Fruit fly (Drosophila melanogaster) whole organism, embryonic: ENCODE measurements around the gene CG10702.

Experiments
- Antp ChIP-seq: fragments of 200-800 bp; sonication (Bioruptor generic); optimal IDR thresholded peaks from 3 replicates; lab custom pipeline; 2016; ENCODE audit warnings: missing biosample characterization, missing genetic modification characterization
- Asciz ChIP-seq: fragments of 200-800 bp; sonication (Bioruptor generic); optimal IDR thresholded peaks from 2 replicates; lab custom pipeline; 2017; ENCODE audit warnings: missing biosample characterization, mild to moderate bottlenecking, missing genetic modification characterization, missing genetic modification reagents
- Atf3 ChIP-seq: fragments of 200-800 bp; sonication (Bioruptor generic); optimal IDR thresholded peaks from 3 replicates; lab custom pipeline; 2016; ENCODE audit warnings: missing biosample characterization, missing genetic modification characterization
- Blimp-1 ChIP-seq: fragments of 200-800 bp; sonication (Bioruptor generic); optimal IDR thresholded peaks from 3 replicates; lab custom pipeline; 2018; ENCODE audit warnings: missing biosample characterization, missing genetic modification characterization, mild to moderate bottlenecking, moderate library complexity, missing genetic modification reagents
- CG1024 ChIP-seq: fragments of 200-800 bp; sonication (Bioruptor generic); IDR thresholded peaks from 2 replicates; pipeline ENCODE4 v1.3.6; 2022; ENCODE audit warnings: missing biosample characterization, missing genetic modification characterization
- CG12104 ChIP-seq: fragments of 200-800 bp; sonication (Bioruptor generic); optimal IDR thresholded peaks from 3 replicates; lab custom pipeline; 2016; ENCODE audit warnings: missing biosample characterization, missing genetic modification characterization
- CG12219 ChIP-seq: fragments of 200-800 bp; sonication (Bioruptor generic); optimal IDR thresholded peaks from 3 replicates; lab custom pipeline; 2018; ENCODE audit warnings: missing biosample characterization, mild to moderate bottlenecking, missing genetic modification characterization
- CG12236 ChIP-seq: fragments of 200-800 bp; sonication (Bioruptor generic); optimal IDR thresholded peaks from 2 replicates; lab custom pipeline; 2016; ENCODE audit warnings: missing biosample characterization, missing genetic modification characterization
- CG12391 ChIP-seq: fragments of 200-800 bp; sonication (Bioruptor generic); optimal IDR thresholded peaks from 3 replicates; lab custom pipeline; 2018; ENCODE audit warnings: missing biosample characterization, mild to moderate bottlenecking, missing genetic modification characterization, moderate library complexity
- CG12744 ChIP-seq: fragments of 200-800 bp; sonication (Bioruptor generic); optimal IDR thresholded peaks from 2 replicates; lab custom pipeline; 2016; ENCODE audit warnings: missing biosample characterization, missing genetic modification characterization
- CG14667 ChIP-seq: fragments of 200-800 bp; sonication (Bioruptor generic); IDR thresholded peaks from 2 replicates; pipeline ENCODE4 v1.3.6; 2022; ENCODE audit warnings: missing biosample characterization, missing genetic modification characterization
- CG14965 ChIP-seq: fragments of 200-800 bp; sonication (Bioruptor generic); optimal IDR thresholded peaks from 2 replicates; lab custom pipeline; 2016; ENCODE audit warnings: missing biosample characterization, missing genetic modification characterization, borderline replicate concordance
- CG18599 ChIP-seq: fragments of 200-800 bp; sonication (Bioruptor generic); optimal IDR thresholded peaks from 3 replicates; lab custom pipeline; 2017; ENCODE audit warnings: missing biosample characterization, missing genetic modification characterization, mild to moderate bottlenecking, moderate library complexity, missing genetic modification reagents
- CG2678 ChIP-seq: fragments of 200-800 bp; sonication (Bioruptor generic); optimal IDR thresholded peaks from 3 replicates; lab custom pipeline; 2019; ENCODE audit warnings: missing biosample characterization, mild to moderate bottlenecking, missing genetic modification characterization, moderate library complexity
- CG30431 ChIP-seq: fragments of 200-800 bp; sonication (Bioruptor generic); optimal IDR thresholded peaks from 2 replicates; lab custom pipeline; 2017; ENCODE audit warnings: missing biosample characterization, missing genetic modification characterization
- CG31365 ChIP-seq: fragments of 200-800 bp; sonication (Bioruptor generic); optimal IDR thresholded peaks from 2 replicates; lab custom pipeline; 2018; ENCODE audit warnings: missing biosample characterization, mild to moderate bottlenecking, missing genetic modification characterization
- CG34376 ChIP-seq: fragments of 200-800 bp; sonication (Bioruptor generic); optimal IDR thresholded peaks from 2 replicates; lab custom pipeline; 2018; ENCODE audit warnings: missing biosample characterization, mild to moderate bottlenecking, missing genetic modification characterization
- CG7271 ChIP-seq: fragments of 200-800 bp; sonication (Bioruptor generic); optimal IDR thresholded peaks from 2 replicates; lab custom pipeline; 2018; ENCODE audit warnings: missing biosample characterization, mild to moderate bottlenecking, missing genetic modification characterization, moderate library complexity
- CG7556 ChIP-seq: fragments of 200-800 bp; sonication (Bioruptor generic); optimal IDR thresholded peaks from 2 replicates; lab custom pipeline; 2017; ENCODE audit warnings: missing biosample characterization, mild to moderate bottlenecking, missing genetic modification characterization
- CG8388 ChIP-seq: fragments of 200-800 bp; sonication (Bioruptor generic); optimal IDR thresholded peaks from 2 replicates; lab custom pipeline; 2019; ENCODE audit warnings: missing biosample characterization, mild to moderate bottlenecking, missing genetic modification characterization, moderate library complexity
- CHES-1-like ChIP-seq: fragments of 200-800 bp; sonication (Bioruptor generic); optimal IDR thresholded peaks from 2 replicates; lab custom pipeline; 2016; ENCODE audit warnings: missing biosample characterization, missing genetic modification characterization
- Dad ChIP-seq: fragments of 200-800 bp; sonication (Bioruptor generic); optimal IDR thresholded peaks from 3 replicates; lab custom pipeline; 2016; ENCODE audit warnings: missing biosample characterization, missing genetic modification characterization
- Doc3 ChIP-seq: fragments of 200-800 bp; sonication (Bioruptor generic); IDR thresholded peaks from 3 replicates; pipeline ENCODE4 v1.3.6; 2022; ENCODE audit warnings: missing biosample characterization, missing genetic modification characterization; ENCODE audit not compliant: partially characterized antibody
- Drgx ChIP-seq: fragments of 200-800 bp; sonication (Bioruptor generic); IDR thresholded peaks from 2 replicates; pipeline ENCODE4 v1.3.6; 2022; ENCODE audit warnings: missing biosample characterization, missing genetic modification characterization
- Hr51 ChIP-seq, 2 experiments: fragments of 200-800 bp; sonication (Bioruptor generic); optimal IDR thresholded peaks; 2 replicates in 1 of 2; 3 replicates in 1 of 2; lab custom pipeline; 2016 to 2018; ENCODE audit warnings: missing biosample characterization in 2 of 2, missing genetic modification characterization in 2 of 2, mild to moderate bottlenecking in 1 of 2, moderate library complexity in 1 of 2
- Lpt ChIP-seq: fragments of >200 bp; optimal IDR thresholded peaks from 2 replicates; lab custom pipeline; 2018; ENCODE audit warnings: missing biosample characterization, missing genetic modification characterization
- MESR4 ChIP-seq: fragments of 200-800 bp; sonication (Bioruptor generic); optimal IDR thresholded peaks from 2 replicates; lab custom pipeline; 2018; ENCODE audit warnings: missing biosample characterization, mild to moderate bottlenecking, missing genetic modification characterization, moderate library complexity
- Mes4 ChIP-seq: fragments of 200-800 bp; sonication (Bioruptor generic); optimal IDR thresholded peaks from 2 replicates; lab custom pipeline; 2016; ENCODE audit warnings: missing biosample characterization, missing genetic modification characterization
- Poxn ChIP-seq: fragments of 200-800 bp; sonication (Bioruptor generic); IDR thresholded peaks from 2 replicates; pipeline ENCODE4 v1.3.6; 2022; ENCODE audit warnings: missing biosample characterization, missing genetic modification characterization
- Scr ChIP-seq: fragments of 200-800 bp; sonication (Bioruptor generic); IDR thresholded peaks from 2 replicates; pipeline ENCODE4 v1.3.6; 2022; ENCODE audit warnings: missing biosample characterization, missing genetic modification characterization; ENCODE audit not compliant: partially characterized antibody
- Six4 ChIP-seq: fragments of 200-800 bp; sonication (Bioruptor generic); optimal IDR thresholded peaks from 2 replicates; lab custom pipeline; 2016; ENCODE audit warnings: missing biosample characterization, missing genetic modification characterization
- Sox100B ChIP-seq: fragments of 200-800 bp; sonication (Bioruptor generic); optimal IDR thresholded peaks from 3 replicates; lab custom pipeline; 2018; ENCODE audit warnings: missing biosample characterization, mild to moderate bottlenecking, missing genetic modification characterization
- ac ChIP-seq: fragments of 200-800 bp; sonication (Bioruptor generic); optimal IDR thresholded peaks from 3 replicates; lab custom pipeline; 2017; ENCODE audit warnings: missing biosample characterization, mild to moderate bottlenecking, missing genetic modification characterization
- bab2 ChIP-seq: fragments of 200-800 bp; sonication (Bioruptor generic); optimal IDR thresholded peaks from 2 replicates; lab custom pipeline; 2016; ENCODE audit warnings: missing biosample characterization, missing genetic modification characterization
- bcd ChIP-seq: fragments of 200-800 bp; sonication (Bioruptor generic); optimal IDR thresholded peaks from 2 replicates; lab custom pipeline; 2017; ENCODE audit warnings: missing biosample characterization, mild to moderate bottlenecking, missing genetic modification characterization
- ci ChIP-seq: fragments of 200-800 bp; sonication (Bioruptor generic); IDR thresholded peaks from 3 replicates; pipeline ENCODE4 v1.3.6; 2022; ENCODE audit warnings: missing biosample characterization, missing genetic modification characterization
- cwo ChIP-seq: fragments of 200-800 bp; sonication (Bioruptor generic); optimal IDR thresholded peaks from 3 replicates; lab custom pipeline; 2017; ENCODE audit warnings: missing biosample characterization, missing genetic modification characterization, mild to moderate bottlenecking, moderate library complexity, missing genetic modification reagents
- esg ChIP-seq: fragments of 200-800 bp; sonication (Bioruptor generic); conservative IDR thresholded peaks from 2 replicates; pipeline ENCODE4 v1.3.6; 2022; ENCODE audit warnings: missing biosample characterization, missing genetic modification characterization
- exex ChIP-seq: fragments of 200-800 bp; sonication (Bioruptor generic); optimal IDR thresholded peaks from 4 replicates; lab custom pipeline; 2018; ENCODE audit warnings: missing biosample characterization, mild to moderate bottlenecking, missing genetic modification characterization, moderate library complexity
- fd64A ChIP-seq: fragments of 200-800 bp; sonication (Bioruptor generic); optimal IDR thresholded peaks from 3 replicates; lab custom pipeline; 2018; ENCODE audit warnings: missing biosample characterization, mild to moderate bottlenecking, missing genetic modification characterization
- insv ChIP-seq, 2 experiments: fragments of 200-800 bp; sonication (Bioruptor generic); optimal IDR thresholded peaks; 3 replicates each; lab custom pipeline; 2016 to 2018; ENCODE audit warnings: missing biosample characterization in 2 of 2, missing genetic modification characterization in 2 of 2
- kah ChIP-seq: fragments of 200-800 bp; sonication (Bioruptor generic); optimal IDR thresholded peaks from 2 replicates; lab custom pipeline; 2018; ENCODE audit warnings: missing biosample characterization, mild to moderate bottlenecking, missing genetic modification characterization
- knrl ChIP-seq: fragments of 200-800 bp; sonication (Bioruptor generic); IDR thresholded peaks from 3 replicates; pipeline ENCODE4 v1.3.6; 2022; ENCODE audit warnings: missing biosample characterization, missing genetic modification characterization; ENCODE audit not compliant: partially characterized antibody
- lbe ChIP-seq: fragments of 200-800 bp; sonication (Bioruptor generic); optimal IDR thresholded peaks from 2 replicates; lab custom pipeline; 2016; ENCODE audit warnings: missing biosample characterization, mild to moderate bottlenecking, missing genetic modification characterization
- salm ChIP-seq: fragments of 200-800 bp; sonication (Bioruptor generic); optimal IDR thresholded peaks from 2 replicates; lab custom pipeline; 2018; ENCODE audit warnings: missing biosample characterization, mild to moderate bottlenecking, missing genetic modification characterization
- trem ChIP-seq: fragments of 200-800 bp; optimal IDR thresholded peaks from 3 replicates; lab custom pipeline; 2019; ENCODE audit warnings: missing biosample characterization, mild to moderate bottlenecking, missing genetic modification characterization, moderate library complexity
- trh ChIP-seq: fragments of 200-800 bp; sonication (Bioruptor generic); optimal IDR thresholded peaks from 2 replicates; lab custom pipeline; 2016; ENCODE audit warnings: missing biosample characterization, missing genetic modification characterization
- ttk ChIP-seq: fragments of 200-800 bp; sonication (Bioruptor generic); IDR thresholded peaks from 2 replicates; pipeline ENCODE4 v2.1.2; 2022; ENCODE audit warnings: missing biosample characterization, missing genetic modification characterization
- unc-4 ChIP-seq: fragments of 200-800 bp; sonication (Bioruptor generic); IDR thresholded peaks from 2 replicates; pipeline ENCODE4 v1.3.6; 2022; ENCODE audit warnings: missing biosample characterization, missing genetic modification characterization; ENCODE audit not compliant: partially characterized antibody

The CG10702 gene

DNA sequence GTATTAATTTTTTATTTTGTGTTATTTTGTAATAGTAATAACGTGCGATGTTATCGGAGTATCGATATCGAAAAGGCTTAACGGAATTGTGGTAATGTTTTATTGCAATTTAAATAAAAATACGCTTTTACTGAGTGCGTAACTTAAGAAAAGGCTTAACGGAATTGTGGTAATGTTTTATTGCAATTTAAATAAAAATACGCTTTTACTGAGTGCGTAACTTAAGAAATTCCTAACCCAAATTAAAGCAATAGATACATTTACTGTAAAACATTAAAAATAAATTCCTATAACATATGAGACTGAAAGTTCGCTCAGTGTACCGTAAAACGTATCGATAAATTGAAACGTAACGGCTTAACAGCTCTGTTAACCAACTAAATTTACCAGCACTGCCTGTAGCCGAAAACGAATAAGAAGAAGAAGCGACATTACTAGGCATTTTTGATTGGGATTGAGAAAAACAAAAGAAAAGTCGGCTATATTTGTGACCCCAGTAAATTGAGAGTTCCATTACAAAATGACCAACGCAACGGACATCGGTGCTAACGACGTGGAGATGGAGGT, 18.0 kb downstream of the CG10702 start, which contains the start of gene Rpn3 (continued):
- TF ChIP-seq esg (GFP tag; lab: Robert Waterston, UW) = peak; percentile 84
- TF ChIP-seq salm (tag; lab: Kevin White, UChicago) = peak; percentile 68
- TF ChIP-seq unc-4 (GFP tag; lab: Robert Waterston, UW) = peak; percentile 66
- TF ChIP-seq CG30431 (GFP tag; lab: Kevin White, UChicago) = peak; percentile 44
- peak; percentile 78 for TF ChIP-seq CG7556 (GFP tag; lab: Kevin White, UChicago)
- TF ChIP-seq fd64A = no peak
- TF ChIP-seq CG12236 (GFP tag; lab: Kevin White, UChicago) = peak; percentile 41
- TF ChIP-seq CG12391 = peak; percentile 93
- peak; percentile 74 to 82 for TF ChIP-seq Hr51 (GFP tag; optimal IDR thresholded peaks at IDR 0.05; lab: Kevin White, UChicago)
- TF ChIP-seq Sox100B (GFP tag; lab: Kevin White, UChicago) = no peak
- TF ChIP-seq Doc3 (GFP tag; lab: Robert Waterston, UW) = peak; percentile 47; the same call in 1 of the 3 replicates
- peak; percentile 75 for TF ChIP-seq Scr (GFP tag; lab: Robert Waterston, UW)
- TF ChIP-seq CG18599 (GFP tag; lab: Kevin White, UChicago) = peak; percentile 81
- peak; percentile 89 for TF ChIP-seq ci (GFP tag; lab: Robert Waterston, UW)
- peak; percentile 9 for TF ChIP-seq CG34376
- TF ChIP-seq CG1024 (GFP tag; lab: Robert Waterston, UW) = peak; percentile 70
- peak; percentile 83 for TF ChIP-seq trem
- peak; percentile 79 for TF ChIP-seq Dad
- TF ChIP-seq CG12744 (GFP tag; lab: Kevin White, UChicago) = peak; percentile 70
- peak; percentile 83 for TF ChIP-seq CG2678
- TF ChIP-seq bab2 (GFP tag; lab: Kevin White, UChicago) = peak; percentile 91
- peak; percentile 78 for TF ChIP-seq Mes4 (GFP tag; lab: Kevin White, UChicago)
- no peak for TF ChIP-seq ac (GFP tag; lab: Kevin White, UChicago)
- TF ChIP-seq CG12104 (GFP tag; lab: Kevin White, UChicago) = peak; percentile 70
- TF ChIP-seq Lpt (GFP tag; lab: Kevin White, UChicago) = no peak
- TF ChIP-seq Blimp-1 (GFP tag; lab: Kevin White, UChicago) = peak; percentile 85
- peak; percentile 68 for TF ChIP-seq Antp
- TF ChIP-seq CG14965 (GFP tag; lab: Kevin White, UChicago) = no peak
- no peak for TF ChIP-seq exex (tag; lab: Kevin White, UChicago)
- peak; percentile 71 for TF ChIP-seq trh (GFP tag; lab: Kevin White, UChicago)
- peak; percentile 88 for TF ChIP-seq CHES-1-like (GFP tag; lab: Kevin White, UChicago)
- no peak for TF ChIP-seq Asciz (GFP tag; lab: Kevin White, UChicago)
- TF ChIP-seq insv (GFP tag; optimal IDR thresholded peaks at IDR 0.05; lab: Kevin White, UChicago) = no peak
- TF ChIP-seq CG31365 (tag; lab: Kevin White, UChicago) = no peak
- TF ChIP-seq Six4 (GFP tag; lab: Kevin White, UChicago) = peak; percentile 86
- peak; percentile 74 for TF ChIP-seq bcd (GFP tag; lab: Kevin White, UChicago)
- peak; percentile 73 for TF ChIP-seq Drgx (GFP tag; lab: Robert Waterston, UW)
- TF ChIP-seq CG12219 (GFP tag; lab: Kevin White, UChicago) = peak; percentile 63
- TF ChIP-seq ttk (GFP tag; lab: Robert Waterston, UW) = peak; percentile 64
- TF ChIP-seq knrl (GFP tag; lab: Robert Waterston, UW) = peak; percentile 65
- TF ChIP-seq CG8388 (GFP tag; lab: Kevin White, UChicago) = peak; percentile 78
- peak; percentile 78 for TF ChIP-seq CG14667
- peak; percentile 76 for TF ChIP-seq Atf3
- no peak for TF ChIP-seq kah
- peak; percentile 10; the same call in 1 of the 2 replicates for TF ChIP-seq Poxn (GFP tag; lab: Robert Waterston, UW)
- peak; percentile 86 for TF ChIP-seq lbe
- TF ChIP-seq cwo (GFP tag; lab: Kevin White, UChicago) = peak; percentile 71
- peak; percentile 65 for TF ChIP-seq MESR4 (GFP tag; lab: Kevin White, UChicago)
- TF ChIP-seq CG7271 (tag; lab: Kevin White, UChicago) = peak; percentile 63
